Fruit fly (Drosophila melanogaster): ENCODE measurements around the gene Unc-76.

Gene Unc-76

DNA sequence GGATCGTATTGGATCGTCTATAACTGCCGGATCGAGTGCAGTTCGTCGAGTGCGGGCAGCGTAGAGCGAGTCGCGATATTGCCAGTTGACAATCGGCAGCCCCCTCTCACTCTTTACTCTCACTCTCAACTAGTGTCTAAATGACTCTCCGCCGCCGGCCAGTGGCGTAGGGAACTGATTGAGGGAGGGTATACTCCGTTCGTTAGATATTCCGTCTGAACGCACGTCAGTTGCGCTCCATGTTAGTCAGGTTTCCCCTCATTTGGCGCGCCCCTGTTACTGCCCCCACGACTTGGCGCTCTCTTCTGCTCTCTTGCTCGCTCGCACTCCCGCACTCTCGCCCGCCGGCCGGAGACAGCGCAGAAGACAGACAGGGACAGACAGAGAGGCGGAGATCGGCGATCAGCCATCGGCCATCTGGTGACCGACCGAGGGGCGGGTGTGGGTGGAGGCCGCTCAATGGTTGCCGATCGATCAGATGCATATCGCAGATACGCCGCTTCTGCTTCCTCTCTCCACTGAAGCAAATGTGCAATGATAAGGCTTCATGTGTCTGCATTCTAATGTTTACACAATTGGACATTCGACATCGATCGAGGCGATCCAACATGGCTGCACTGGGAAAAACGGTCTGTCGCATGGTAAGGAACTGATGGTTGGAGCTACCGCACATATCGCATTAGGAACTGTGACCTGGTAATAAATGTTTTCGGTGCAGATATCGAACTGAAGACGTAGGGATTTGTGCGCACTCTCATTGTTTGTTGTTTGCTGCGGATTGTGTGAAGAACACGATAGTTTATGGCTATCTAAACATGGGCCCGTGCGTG is 30.1 kb upstream of the Unc-76 start, which contains the start of gene moody (continued):
- TF ChIP-seq sens (GFP tag) = peak; percentile 99
- TF ChIP-seq Lpt (GFP tag; optimal IDR thresholded peaks at IDR 0.05) = no peak
- TF ChIP-seq chinmo (GFP tag; IDR thresholded peaks at IDR 0.05; ENCODE audit: partially characterized antibody) = peak; percentile 88; the same call in 1 of the 4 replicates
- TF ChIP-seq CG6854 (GFP tag; optimal IDR thresholded peaks at IDR 0.05) = peak; percentile 96
- TF ChIP-seq danr (GFP tag; IDR thresholded peaks at IDR 0.05) = peak; percentile 95
- peak; percentile 99 for TF ChIP-seq lmd (GFP tag; IDR thresholded peaks at IDR 0.05)
- TF ChIP-seq CG12744 (GFP tag; optimal IDR thresholded peaks at IDR 0.05) = peak; percentile 96
- peak; percentile 88 for TF ChIP-seq GATAe (GFP tag; conservative IDR thresholded peaks at IDR 0.05)
- peak; percentile 69 to 95 for TF ChIP-seq bsh (GFP tag; optimal IDR thresholded peaks at IDR 0.05)
- TF ChIP-seq ci (GFP tag; IDR thresholded peaks at IDR 0.05) = peak; percentile 99
- TF ChIP-seq CG10654 (GFP tag; optimal IDR thresholded peaks at IDR 0.05) = peak; percentile 96
- peak; percentile 97 for TF ChIP-seq CG18619 (GFP tag; optimal IDR thresholded peaks at IDR 0.05)
- peak; percentile 48; the same call in 1 of the 2 replicates for TF ChIP-seq hbn (GFP tag; IDR thresholded peaks at IDR 0.05; ENCODE audit: partially characterized antibody)
- TF ChIP-seq exex (tag; optimal IDR thresholded peaks at IDR 0.05) = peak; percentile 85
- TF ChIP-seq ase (GFP tag; IDR thresholded peaks at IDR 0.05) = peak; percentile 98
- no peak for TF ChIP-seq Kr (GFP tag; optimal IDR thresholded peaks at IDR 0.05)
- peak; percentile 86 for TF ChIP-seq lbe (GFP tag; optimal IDR thresholded peaks at IDR 0.05)
- TF ChIP-seq fd3F (GFP tag; optimal IDR thresholded peaks at IDR 0.05) = peak; percentile 94
- peak; percentile 97 for TF ChIP-seq CG17359 (tag; optimal IDR thresholded peaks at IDR 0.05)
- peak; percentile 93 for TF ChIP-seq CG17385 (GFP tag; optimal IDR thresholded peaks at IDR 0.05)
- 0 out of 3 replicates have a peak, but pooled peaks have one; percentile 23 for TF ChIP-seq HLH4C (GFP tag; IDR thresholded peaks at IDR 0.05; ENCODE audit: partially characterized antibody)
- TF ChIP-seq CG12155 (GFP tag; optimal IDR thresholded peaks at IDR 0.05) = peak; percentile 97
- peak; percentile 84 for TF ChIP-seq Ssrp (tag; optimal IDR thresholded peaks at IDR 0.05)
- TF ChIP-seq yki (optimal IDR thresholded peaks at IDR 0.05) = no peak
- peak; percentile 97 for TF ChIP-seq Hsf (GFP tag; optimal IDR thresholded peaks at IDR 0.05)
- TF ChIP-seq Camta (GFP tag; optimal IDR thresholded peaks at IDR 0.05) = peak; percentile 95
- TF ChIP-seq CG2202 (tag; optimal IDR thresholded peaks at IDR 0.05) = peak; percentile 84
- peak; percentile 98 for TF ChIP-seq Ada2b (GFP tag; IDR thresholded peaks at IDR 0.05)
- TF ChIP-seq gce (GFP tag; IDR thresholded peaks at IDR 0.05) = peak; percentile 97
- peak; percentile 45 for TF ChIP-seq pzg (GFP tag; optimal IDR thresholded peaks at IDR 0.05)
- peak; percentile 83 for TF ChIP-seq CG8281 (tag; optimal IDR thresholded peaks at IDR 0.05)
- peak; percentile 97 for TF ChIP-seq CG11723 (GFP tag; optimal IDR thresholded peaks at IDR 0.05)
- TF ChIP-seq CG6791 (GFP tag; IDR thresholded peaks at IDR 0.05; ENCODE audit: partially characterized antibody) = no peak
- peak; percentile 97 for TF ChIP-seq CG43689 (GFP tag; IDR thresholded peaks at IDR 0.05)
- peak; percentile 94 for TF ChIP-seq oc (tag; optimal IDR thresholded peaks at IDR 0.05)
- TF ChIP-seq Mad (GFP tag; optimal IDR thresholded peaks at IDR 0.05) = peak; percentile 97
- peak; percentile 96 for TF ChIP-seq CG9876 (GFP tag; optimal IDR thresholded peaks at IDR 0.05)
- TF ChIP-seq Tbp (GFP tag; optimal IDR thresholded peaks at IDR 0.05) = no peak
- peak; percentile 97 for TF ChIP-seq odd (GFP tag; optimal IDR thresholded peaks at IDR 0.05)
- TF ChIP-seq CG18764 (GFP tag; optimal IDR thresholded peaks at IDR 0.05) = peak; percentile 92
- TF ChIP-seq Vsx1 (GFP tag; optimal IDR thresholded peaks at IDR 0.05) = peak; percentile 89
- peak; percentile 97 for TF ChIP-seq az2 (GFP tag; optimal IDR thresholded peaks at IDR 0.05)
- peak; percentile 86 for TF ChIP-seq CG8388 (GFP tag; optimal IDR thresholded peaks at IDR 0.05)
- TF ChIP-seq CG3065 (GFP tag; optimal IDR thresholded peaks at IDR 0.05) = peak; percentile 90
- TF ChIP-seq CG31224 (GFP tag; IDR thresholded peaks at IDR 0.05) = peak; percentile 96
- peak; percentile 97 for TF ChIP-seq CG4424 (GFP tag; optimal IDR thresholded peaks at IDR 0.05)
- peak; percentile 98 for TF ChIP-seq HLH3B (GFP tag; IDR thresholded peaks at IDR 0.05)
- peak; percentile 92 for TF ChIP-seq wek (GFP tag; optimal IDR thresholded peaks at IDR 0.05)
- TF ChIP-seq CG14014 (GFP tag; IDR thresholded peaks at IDR 0.05) = peak; percentile 99
